Worm (Caenorhabditis elegans): Measurements from ENCODE around the gene eif-3.B.

eif-3.B gene

ce11 chrII:14794935-14795454 lies at the start of gene eif-3.B:
Gene eif-3.B, plus strand, starts transcription at chrII:14795404.
- no peak for TF ChIP-seq elt-3 (tag; optimal IDR thresholded peaks at IDR 0.05)
- no peak for TF ChIP-seq nhr-76 (tag; optimal IDR thresholded peaks at IDR 0.05)
- peak; percentile 93 for TF ChIP-seq pha-4 (tag; optimal IDR thresholded peaks at IDR 0.05)
- TF ChIP-seq ceh-39 (tag; optimal IDR thresholded peaks at IDR 0.05), result peak; percentile 75
- TF ChIP-seq unc-62 (GFP tag; optimal IDR thresholded peaks at IDR 0.05), result peak; percentile 56
- TF ChIP-seq drap-1 (GFP tag; optimal IDR thresholded peaks at IDR 0.05), result peak; percentile 63
- peak; percentile 88 for TF ChIP-seq mep-1 (tag; optimal IDR thresholded peaks at IDR 0.05)
- peak; percentile 97 for TF ChIP-seq ces-1 (GFP tag; optimal IDR thresholded peaks at IDR 0.05)
- no peak for TF ChIP-seq blmp-1 (tag; optimal IDR thresholded peaks at IDR 0.05)
- no peak for TF ChIP-seq tbx-8 (GFP tag; optimal IDR thresholded peaks at IDR 0.05)
- TF ChIP-seq snpc-4 (tag; optimal IDR thresholded peaks at IDR 0.05), result no peak
- TF ChIP-seq lsy-2 (tag; optimal IDR thresholded peaks at IDR 0.05), result peak; percentile 85
- TF ChIP-seq mab-5 (tag; optimal IDR thresholded peaks at IDR 0.05), result peak; percentile 64
- TF ChIP-seq nhr-12 (tag; optimal IDR thresholded peaks at IDR 0.05), result no peak
- peak; percentile 8 for TF ChIP-seq hlh-1 (tag; optimal IDR thresholded peaks at IDR 0.05)
- TF ChIP-seq bed-3 (GFP tag; optimal IDR thresholded peaks at IDR 0.05), result no peak
- peak; percentile 94 for TF ChIP-seq nhr-237 (tag; optimal IDR thresholded peaks at IDR 0.05)
- peak; percentile 82 for TF ChIP-seq sptf-1 (tag; optimal IDR thresholded peaks at IDR 0.05)
- peak; percentile 8 for TF ChIP-seq lin-32 (GFP tag; optimal IDR thresholded peaks at IDR 0.05)
- TF ChIP-seq lin-13 (tag; optimal IDR thresholded peaks at IDR 0.05), result peak; percentile 72
- peak; percentile 18 for TF ChIP-seq mls-2 (tag; optimal IDR thresholded peaks at IDR 0.05)
- peak; percentile 40 for TF ChIP-seq unc-120 (tag; optimal IDR thresholded peaks at IDR 0.05; ENCODE audit: poor library complexity, severe bottlenecking)

- TF ChIP-seq hlh-1 (tag; optimal IDR thresholded peaks at IDR 0.05) (no peak), nhr-28 (tag; optimal IDR thresholded peaks at IDR 0.05) (no peak), ceh-83 (GFP tag; optimal IDR thresholded peaks at IDR 0.05) (no peak)
Observed at ce11 chrII:14752187-14752959, 42.8 kb upstream of the eif-3.B start, which contains the start of gene smg-9. Gene smg-9, minus strand, starts transcription at chrII:14752849.

ce11 chrII:14753246-14753645 lies 42.0 kb upstream of the eif-3.B start:
- TF ChIP-seq ztf-11 (tag; optimal IDR thresholded peaks at IDR 0.05) (no peak), ceh-39 (tag; optimal IDR thresholded peaks at IDR 0.05) (no peak), snpc-4 (tag; optimal IDR thresholded peaks at IDR 0.05) (no peak), nhr-237 (tag; optimal IDR thresholded peaks at IDR 0.05) (no peak), ceh-43 (GFP tag; optimal IDR thresholded peaks at IDR 0.05) (no peak)

- no peak for TF ChIP-seq ces-1 (GFP tag; optimal IDR thresholded peaks at IDR 0.05)
- no peak for TF ChIP-seq ztf-11 (tag; optimal IDR thresholded peaks at IDR 0.05)
- no peak for TF ChIP-seq hlh-1 (tag; optimal IDR thresholded peaks at IDR 0.05)
- TF ChIP-seq tbx-8 (GFP tag; optimal IDR thresholded peaks at IDR 0.05), result no peak
- no peak for TF ChIP-seq mls-2 (tag; optimal IDR thresholded peaks at IDR 0.05)
Observed at ce11 chrII:14753858-14754750, 41.1 kb upstream of the eif-3.B start, which contains the start of the genes tac-1 and Y54E2A.4. Gene tac-1, minus strand, starts transcription at chrII:14753877. Gene Y54E2A.4, plus strand, starts transcription at chrII:14754622.

- TF ChIP-seq pha-4 (tag; optimal IDR thresholded peaks at IDR 0.05) (no peak), nhr-2 (tag; optimal IDR thresholded peaks at IDR 0.05) (no peak), unc-120 (tag; optimal IDR thresholded peaks at IDR 0.05; ENCODE audit: poor library complexity, severe bottlenecking) (no peak), nhr-76 (tag; optimal IDR thresholded peaks at IDR 0.05) (no peak), hlh-1 (tag; optimal IDR thresholded peaks at IDR 0.05) (no peak), mab-5 (tag; optimal IDR thresholded peaks at IDR 0.05) (no peak), lin-13 (tag; optimal IDR thresholded peaks at IDR 0.05) (no peak), nhr-12 (tag; optimal IDR thresholded peaks at IDR 0.05) (no peak), lin-32 (GFP tag; optimal IDR thresholded peaks at IDR 0.05) (no peak), ceh-39 (tag; optimal IDR thresholded peaks at IDR 0.05) (no peak), elt-1 (tag; optimal IDR thresholded peaks at IDR 0.05; ENCODE audit: borderline replicate concordance, insufficient read depth) (no peak), tbx-8 (GFP tag; optimal IDR thresholded peaks at IDR 0.05) (no peak), mep-1 (tag; optimal IDR thresholded peaks at IDR 0.05) (no peak), cnd-1 (tag; optimal IDR thresholded peaks at IDR 0.05) (no peak)
Observed at ce11 chrII:14757711-14758110, 37.5 kb upstream of the eif-3.B start, which contains the start of gene Y54E2A.5. Gene Y54E2A.5, minus strand, starts transcription at chrII:14757811.
